Worm (Caenorhabditis elegans) whole organism, young adult: ENCODE data around the gene tag-329.

ENCODE experiments used
- B0019.2 ChIP-seq: fragments of 200-800 bp; sonication (Bioruptor generic); conservative IDR thresholded peaks from 2 replicates; pipeline ENCODE4 v1.3.6; 2022; ENCODE audit warnings: missing genetic modification reagents, missing genetic modification characterization, missing compliant biosample characterization
- C06A6.2 ChIP-seq: fragments of 200-800 bp; sonication (Bioruptor generic); conservative IDR thresholded peaks from 2 replicates; pipeline ENCODE4 v1.3.6; 2022; ENCODE audit warnings: missing genetic modification characterization, missing compliant biosample characterization
- C17E4.6 ChIP-seq: fragments of 200-800 bp; sonication (Bioruptor generic); IDR thresholded peaks from 2 replicates; pipeline ENCODE4 v1.3.6; 2022; ENCODE audit warnings: missing genetic modification reagents, missing genetic modification characterization, missing compliant biosample characterization
- F10E7.11 ChIP-seq: sonication (generic microtip); optimal IDR thresholded peaks from 2 replicates; lab custom pipeline; 2017; ENCODE audit warnings: mild to moderate bottlenecking, missing genetic modification characterization, moderate library complexity, missing compliant biosample characterization
- F22D6.2 ChIP-seq: sonication (generic microtip); optimal IDR thresholded peaks from 2 replicates; lab custom pipeline; 2016; ENCODE audit warnings: mild to moderate bottlenecking, missing genetic modification characterization, missing compliant biosample characterization
- F23B12.7 ChIP-seq: sonication (generic microtip); optimal IDR thresholded peaks from 2 replicates; lab custom pipeline; 2017; ENCODE audit warnings: missing genetic modification characterization, mild to moderate bottlenecking, missing compliant biosample characterization, antibody characterized with exemption, moderate library complexity; ENCODE audit not compliant: insufficient read depth
- F39B2.1 ChIP-seq: fragments of 200-800 bp; sonication (Bioruptor generic); IDR thresholded peaks from 2 replicates; pipeline ENCODE4 v1.3.6; 2022; ENCODE audit warnings: missing genetic modification reagents, missing genetic modification characterization, missing compliant biosample characterization
- F49E8.2 ChIP-seq: sonication (generic microtip); optimal IDR thresholded peaks from 3 replicates; lab custom pipeline; 2017; ENCODE audit warnings: missing genetic modification characterization, mild to moderate bottlenecking, missing compliant biosample characterization, antibody characterized with exemption, moderate library complexity; ENCODE audit not compliant: insufficient read depth
- F57C9.4 ChIP-seq: sonication (generic microtip); optimal IDR thresholded peaks from 2 replicates; lab custom pipeline; 2017; ENCODE audit warnings: mild to moderate bottlenecking, missing genetic modification characterization, missing compliant biosample characterization
- K11D2.4 ChIP-seq: fragments of 200-800 bp; sonication (Bioruptor generic); IDR thresholded peaks from 2 replicates; pipeline ENCODE4 v1.3.6; 2022; ENCODE audit warnings: missing genetic modification reagents, missing genetic modification characterization, missing compliant biosample characterization
- T07F8.4 ChIP-seq: sonication (generic microtip); optimal IDR thresholded peaks from 2 replicates; lab custom pipeline; 2016; ENCODE audit warnings: mild to moderate bottlenecking, missing genetic modification characterization, moderate library complexity, missing compliant biosample characterization
- Y53F4B.3 ChIP-seq: fragments of 200-800 bp; sonication (Bioruptor generic); IDR thresholded peaks from 2 replicates; pipeline ENCODE4 v1.3.6; 2022; ENCODE audit warnings: missing genetic modification reagents, missing genetic modification characterization, missing compliant biosample characterization
- Y56A3A.18 ChIP-seq: fragments of 200-800 bp; sonication (Bioruptor generic); IDR thresholded peaks from 2 replicates; pipeline ENCODE4 v1.3.6; 2022; ENCODE audit warnings: missing genetic modification reagents, missing genetic modification characterization, missing compliant biosample characterization
- Y79H2A.3 ChIP-seq: fragments of 200-800 bp; sonication (Bioruptor generic); conservative IDR thresholded peaks from 2 replicates; pipeline ENCODE4 v1.3.6; 2022; ENCODE audit warnings: missing genetic modification reagents, missing genetic modification characterization, missing compliant biosample characterization
- ZK185.1 ChIP-seq: sonication (generic microtip); optimal IDR thresholded peaks from 2 replicates; lab custom pipeline; 2016; ENCODE audit warnings: mild to moderate bottlenecking, missing genetic modification characterization, missing compliant biosample characterization; ENCODE audit not compliant: poor library complexity, severe bottlenecking
- attf-3 ChIP-seq: fragments of 200-800 bp; sonication (Bioruptor generic); conservative IDR thresholded peaks from 2 replicates; pipeline ENCODE4 v1.3.6; 2022; ENCODE audit warnings: missing genetic modification reagents, missing genetic modification characterization, missing compliant biosample characterization
- attf-6 ChIP-seq: fragments of 200-800 bp; sonication (Bioruptor generic); IDR thresholded peaks from 2 replicates; pipeline ENCODE4 v1.3.6; 2022; ENCODE audit warnings: missing genetic modification reagents, missing genetic modification characterization, missing compliant biosample characterization
- bed-1 ChIP-seq: fragments of 200-800 bp; sonication (Bioruptor generic); IDR thresholded peaks from 2 replicates; pipeline ENCODE4 v1.3.6; 2022; ENCODE audit warnings: missing genetic modification reagents, missing genetic modification characterization, missing compliant biosample characterization
- bed-2 ChIP-seq: fragments of 200-800 bp; sonication (Bioruptor generic); IDR thresholded peaks from 2 replicates; pipeline ENCODE4 v1.3.6; 2022; ENCODE audit warnings: missing genetic modification reagents, missing genetic modification characterization, missing compliant biosample characterization
- cebp-2 ChIP-seq: fragments of 200-800 bp; sonication (Bioruptor generic); IDR thresholded peaks from 2 replicates; pipeline ENCODE4 v1.3.6; 2022; ENCODE audit warnings: missing genetic modification characterization, missing compliant biosample characterization
- ceh-100 ChIP-seq: fragments of 200-800 bp; sonication (Bioruptor generic); IDR thresholded peaks from 2 replicates; pipeline ENCODE4 v1.3.6; 2022; ENCODE audit warnings: missing genetic modification reagents, missing genetic modification characterization, missing compliant biosample characterization
- die-1 ChIP-seq: sonication (generic microtip); optimal IDR thresholded peaks from 2 replicates; lab custom pipeline; 2016; ENCODE audit warnings: missing genotype, mild to moderate bottlenecking, missing genetic modification characterization, missing compliant biosample characterization
- dox-1 ChIP-seq: fragments of 200-800 bp; sonication (Bioruptor generic); IDR thresholded peaks from 2 replicates; pipeline ENCODE4 v1.3.6; 2022; ENCODE audit warnings: missing genetic modification reagents, missing genetic modification characterization, missing compliant biosample characterization
- dpff-1 ChIP-seq: sonication (generic microtip); optimal IDR thresholded peaks from 2 replicates; lab custom pipeline; 2017; ENCODE audit warnings: mild to moderate bottlenecking, missing genetic modification characterization, missing compliant biosample characterization
- egl-44 ChIP-seq: fragments of 200-800 bp; sonication (Bioruptor generic); IDR thresholded peaks from 2 replicates; pipeline ENCODE4 v1.3.6; 2022; ENCODE audit warnings: missing genetic modification reagents, missing genetic modification characterization, missing compliant biosample characterization
- gei-17 ChIP-seq: fragments of 200-800 bp; sonication (Bioruptor generic); optimal IDR thresholded peaks from 2 replicates; lab custom pipeline; 2018; ENCODE audit warnings: mild to moderate bottlenecking, missing genetic modification characterization, missing compliant biosample characterization
- hlh-26 ChIP-seq: fragments of 200-800 bp; sonication (Bioruptor generic); conservative IDR thresholded peaks from 2 replicates; pipeline ENCODE4 v1.3.6; 2022; ENCODE audit warnings: missing genetic modification reagents, missing genetic modification characterization, missing compliant biosample characterization
- let-607 ChIP-seq, 2 experiments: fragments of 200-800 bp in 1 of 2; sonication (Bioruptor generic) in 1 of 2; sonication (generic microtip) in 1 of 2; optimal IDR thresholded peaks; 2 replicates each; lab custom pipeline; 2016 to 2018; ENCODE audit warnings: mild to moderate bottlenecking in 2 of 2, missing compliant biosample characterization in 2 of 2, missing genetic modification characterization in 2 of 2, moderate library complexity in 2 of 2, missing genotype in 1 of 2
- lsy-27 ChIP-seq: sonication (generic microtip); optimal IDR thresholded peaks from 2 replicates; lab custom pipeline; 2017; ENCODE audit warnings: missing genetic modification characterization, mild to moderate bottlenecking, missing compliant biosample characterization, antibody characterized with exemption, missing genotype, borderline replicate concordance; ENCODE audit not compliant: insufficient read depth
- madf-6 ChIP-seq: fragments of 200-800 bp; sonication (Bioruptor generic); IDR thresholded peaks from 2 replicates; pipeline ENCODE4 v1.3.6; 2022; ENCODE audit warnings: missing genetic modification reagents, missing genetic modification characterization, missing compliant biosample characterization
- madf-8 ChIP-seq: fragments of 200-800 bp; sonication (Bioruptor generic); conservative IDR thresholded peaks from 2 replicates; pipeline ENCODE4 v1.3.6; 2022; ENCODE audit warnings: missing genetic modification reagents, missing genetic modification characterization, missing compliant biosample characterization
- mxl-1 ChIP-seq: sonication (generic microtip); optimal IDR thresholded peaks from 2 replicates; lab custom pipeline; 2016; ENCODE audit warnings: missing genetic modification characterization, missing compliant biosample characterization
- nhr-120 ChIP-seq: fragments of 200-800 bp; sonication (Bioruptor generic); IDR thresholded peaks from 2 replicates; pipeline ENCODE4 v1.3.6; 2022; ENCODE audit warnings: missing genetic modification characterization, missing compliant biosample characterization
- nhr-27 ChIP-seq: fragments of 200-800 bp; sonication (Bioruptor generic); optimal IDR thresholded peaks from 2 replicates; lab custom pipeline; 2018; ENCODE audit warnings: mild to moderate bottlenecking, missing genetic modification characterization, moderate library complexity, missing compliant biosample characterization
- nhr-90 ChIP-seq: sonication (generic microtip); optimal IDR thresholded peaks from 2 replicates; lab custom pipeline; 2016; ENCODE audit warnings: missing genotype, mild to moderate bottlenecking, missing genetic modification characterization, missing compliant biosample characterization
- rec-8 ChIP-seq, 2 experiments: sonication (generic microtip); optimal IDR thresholded peaks; 2 replicates each; lab custom pipeline; 2016; ENCODE audit warnings: mild to moderate bottlenecking in 2 of 2, missing genetic modification characterization in 2 of 2, missing genetic modification reagents in 2 of 2, missing genotype in 2 of 2, missing biosample characterization in 1 of 2, missing compliant biosample characterization in 1 of 2, moderate library complexity in 1 of 2
- snpc-1.1 ChIP-seq: sonication (generic microtip); optimal IDR thresholded peaks from 2 replicates; lab custom pipeline; 2017; ENCODE audit warnings: missing genetic modification characterization, mild to moderate bottlenecking, missing compliant biosample characterization, antibody characterized with exemption, moderate library complexity, missing genotype, missing genetic modification reagents; ENCODE audit not compliant: insufficient read depth
- snpc-3.4 ChIP-seq: sonication (generic microtip); optimal IDR thresholded peaks from 2 replicates; lab custom pipeline; 2017; ENCODE audit warnings: missing genetic modification characterization, mild to moderate bottlenecking, missing compliant biosample characterization, antibody characterized with exemption, moderate library complexity, missing genotype, missing genetic modification reagents
- tbp1 ChIP-seq: fragments of 200-800 bp; sonication (Bioruptor generic); optimal IDR thresholded peaks from 2 replicates; lab custom pipeline; 2018; ENCODE audit warnings: mild to moderate bottlenecking, missing genetic modification characterization, missing compliant biosample characterization
- tbx-9 ChIP-seq: sonication (generic microtip); optimal IDR thresholded peaks from 2 replicates; lab custom pipeline; 2016; ENCODE audit warnings: borderline replicate concordance, missing genetic modification characterization, inconsistent platforms, missing compliant biosample characterization
- tlf-1 ChIP-seq: fragments of 200-800 bp; sonication (Bioruptor generic); optimal IDR thresholded peaks from 2 replicates; lab custom pipeline; 2018; ENCODE audit warnings: mild to moderate bottlenecking, missing genetic modification characterization, missing compliant biosample characterization
- unc-130 ChIP-seq: sonication (generic microtip); optimal IDR thresholded peaks from 2 replicates; lab custom pipeline; 2016; ENCODE audit warnings: missing genetic modification reagents, missing genetic modification characterization, missing compliant biosample characterization
- unc-62 ChIP-seq: fragments of 150-350 bp; optimal IDR thresholded peaks from 2 replicates; lab custom pipeline; 2014; ENCODE audit warnings: missing biosample characterization, missing genetic modification reagents, missing genetic modification characterization
- xnd-1 ChIP-seq: sonication (generic microtip); optimal IDR thresholded peaks from 2 replicates; lab custom pipeline; 2016; ENCODE audit warnings: missing genotype, missing genetic modification reagents, missing genetic modification characterization, missing compliant biosample characterization
- zim-3 ChIP-seq: sonication (generic microtip); optimal IDR thresholded peaks from 2 replicates; lab custom pipeline; 2017; ENCODE audit warnings: mild to moderate bottlenecking, missing genetic modification characterization, moderate library complexity, missing compliant biosample characterization
- ztf-25 ChIP-seq: fragments of 200-800 bp; sonication (Bioruptor generic); IDR thresholded peaks from 2 replicates; pipeline ENCODE4 v1.3.6; 2022; ENCODE audit warnings: missing genetic modification reagents, missing genetic modification characterization, missing compliant biosample characterization

tag-329 gene

ce11 chrV:9546860-9547269 is 12.1 kb downstream of the tag-329 start, which contains the start of gene his-37 (continued):
- TF ChIP-seq ztf-25 (GFP tag; lab: Robert Waterston, UW) (0 out of 2 replicates have a peak, but pooled peaks have one; percentile 43), F23B12.7 (tag; lab: Kevin White, UChicago) (peak; percentile 94), F10E7.11 (tag; lab: Kevin White, UChicago) (no peak), F22D6.2 (peak; percentile 92), egl-44 (GFP tag; lab: Robert Waterston, UW) (peak; percentile 96), cebp-2 (GFP tag; lab: Robert Waterston, UW) (peak; percentile 88; the same call in 1 of the 2 replicates), lsy-27 (tag; lab: Kevin White, UChicago) (no peak), nhr-27 (tag; lab: Kevin White, UChicago) (no peak), madf-6 (peak; percentile 33; the same call in 1 of the 2 replicates), xnd-1 (no peak), snpc-3.4 (tag; lab: Kevin White, UChicago) (peak; percentile 21), nhr-120 (GFP tag; lab: Robert Waterston, UW) (0 out of 2 replicates have a peak, but pooled peaks have one; percentile 57), Y56A3A.18 (GFP tag; lab: Robert Waterston, UW) (peak; percentile 48; the same call in 1 of the 2 replicates), T07F8.4 (tag; lab: Kevin White, UChicago) (no peak), ZK185.1 (tag; lab: Kevin White, UChicago) (peak; percentile 93), dox-1 (GFP tag; lab: Robert Waterston, UW) (peak; percentile 98), Y53F4B.3 (GFP tag; lab: Robert Waterston, UW) (no peak), F39B2.1 (peak; percentile 100), ceh-100 (GFP tag; lab: Robert Waterston, UW) (peak; percentile 76), nhr-90 (tag; lab: Kevin White, UChicago) (peak; percentile 95), dpff-1 (tag; lab: Kevin White, UChicago) (no peak), hlh-26 (no peak), B0019.2 (no peak), snpc-1.1 (no peak), C06A6.2 (peak; percentile 96), gei-17 (GFP tag; lab: Kevin White, UChicago) (peak; percentile 85), attf-6 (GFP tag; lab: Robert Waterston, UW) (no peak), attf-3 (GFP tag; lab: Robert Waterston, UW) (peak; percentile 72), Y79H2A.3 (GFP tag; lab: Robert Waterston, UW) (no peak), tbx-9 (tag; lab: Kevin White, UChicago) (no peak), let-607 (tag; optimal IDR thresholded peaks at IDR 0.05; lab: Kevin White, UChicago) (peak; percentile 93 to 95), die-1 (tag; lab: Kevin White, UChicago) (peak; percentile 65), tbp1 (peak; percentile 81), tlf-1 (GFP tag; lab: Kevin White, UChicago) (peak; percentile 97), bed-2 (GFP tag; lab: Robert Waterston, UW) (no peak), unc-130 (GFP tag; lab: Kevin White, UChicago) (no peak), F49E8.2 (tag; lab: Kevin White, UChicago) (no peak), bed-1 (GFP tag; lab: Robert Waterston, UW) (no peak), zim-3 (no peak), mxl-1 (tag; lab: Kevin White, UChicago) (no peak), rec-8 (tag; optimal IDR thresholded peaks at IDR 0.05; lab: Kevin White, UChicago) (no peak), F57C9.4 (peak; percentile 64), madf-8 (no peak), unc-62 (GFP tag; lab: Kevin White, UChicago) (peak; percentile 88), K11D2.4 (GFP tag; lab: Robert Waterston, UW) (peak; percentile 98), C17E4.6 (GFP tag; lab: Robert Waterston, UW) (peak; percentile 40; the same call in 1 of the 2 replicates)
